Fruit fly (Drosophila melanogaster): ENCODE data around the gene CG31954.

The CG31954 gene

DNA sequence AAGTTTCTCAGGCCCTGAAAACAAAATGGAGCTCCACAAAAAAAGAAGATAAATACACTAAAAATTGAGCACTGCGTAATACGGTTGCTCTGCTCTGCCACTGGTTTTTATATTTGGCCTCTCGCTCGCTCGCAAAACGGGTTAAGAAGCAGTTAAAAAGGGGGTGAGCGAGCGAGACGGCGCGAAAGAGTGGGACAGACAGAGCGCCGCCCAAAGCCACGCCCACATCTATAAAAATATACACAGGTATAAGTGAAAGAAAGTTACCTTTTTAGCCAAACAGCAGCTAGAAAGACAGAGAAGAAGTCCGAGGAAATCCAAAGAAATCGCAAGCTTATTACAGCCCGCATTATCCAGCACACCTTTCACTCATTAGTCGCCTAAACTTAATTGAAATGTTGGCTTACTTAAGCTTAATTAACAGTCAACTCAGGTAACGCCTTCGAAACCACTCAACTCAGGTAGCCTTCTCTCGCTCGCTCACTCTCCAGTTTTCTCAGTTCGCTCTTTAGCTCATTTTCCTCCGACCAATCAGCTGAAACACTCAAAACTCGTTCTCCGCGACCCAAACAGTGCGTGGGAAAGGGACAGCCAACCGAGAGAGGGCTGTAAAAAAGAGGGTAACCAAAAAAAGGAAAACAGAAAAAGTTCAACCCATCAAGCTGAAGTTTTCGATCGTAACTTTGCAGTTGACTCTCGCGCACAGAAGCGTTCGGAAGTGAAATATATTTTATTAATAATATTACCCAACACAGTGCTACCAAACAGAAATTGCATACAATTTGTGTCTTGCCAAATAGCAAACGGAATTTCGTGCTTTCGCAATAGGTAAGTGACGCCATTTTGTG is 28.9 kb upstream of the CG31954 start, which contains the start of gene drm (continued):
- TF ChIP-seq pnt (GFP tag; optimal IDR thresholded peaks at IDR 0.05) (no peak), Adf1 (GFP tag; IDR thresholded peaks at IDR 0.05) (peak; percentile 65), CG15073 (GFP tag; optimal IDR thresholded peaks at IDR 0.05) (no peak), vnd (GFP tag; IDR thresholded peaks at IDR 0.05; ENCODE audit: partially characterized antibody) (no peak), CoRest (tag; optimal IDR thresholded peaks at IDR 0.05) (peak; percentile 14), Eip74EF (GFP tag; optimal IDR thresholded peaks at IDR 0.05) (no peak), hkb (optimal IDR thresholded peaks at IDR 0.05) (peak; percentile 6), hkb (GFP tag; IDR thresholded peaks at IDR 0.05) (no peak), CG4360 (GFP tag; IDR thresholded peaks at IDR 0.05) (peak; percentile 12; the same call in 1 of the 2 replicates), cad (GFP tag; optimal IDR thresholded peaks at IDR 0.05) (peak; percentile 34), abd-A (tag; optimal IDR thresholded peaks at IDR 0.05) (peak; percentile 38), Stat92E (GFP tag; optimal IDR thresholded peaks at IDR 0.05) (no peak), CG7987 (GFP tag; optimal IDR thresholded peaks at IDR 0.05) (no peak), vvl (GFP tag; IDR thresholded peaks at IDR 0.05) (peak; percentile 67), ab (GFP tag; optimal IDR thresholded peaks at IDR 0.05) (no peak), CG32772 (GFP tag; IDR thresholded peaks at IDR 0.05) (peak; percentile 8; the same call in 1 of the 2 replicates)

DNA sequence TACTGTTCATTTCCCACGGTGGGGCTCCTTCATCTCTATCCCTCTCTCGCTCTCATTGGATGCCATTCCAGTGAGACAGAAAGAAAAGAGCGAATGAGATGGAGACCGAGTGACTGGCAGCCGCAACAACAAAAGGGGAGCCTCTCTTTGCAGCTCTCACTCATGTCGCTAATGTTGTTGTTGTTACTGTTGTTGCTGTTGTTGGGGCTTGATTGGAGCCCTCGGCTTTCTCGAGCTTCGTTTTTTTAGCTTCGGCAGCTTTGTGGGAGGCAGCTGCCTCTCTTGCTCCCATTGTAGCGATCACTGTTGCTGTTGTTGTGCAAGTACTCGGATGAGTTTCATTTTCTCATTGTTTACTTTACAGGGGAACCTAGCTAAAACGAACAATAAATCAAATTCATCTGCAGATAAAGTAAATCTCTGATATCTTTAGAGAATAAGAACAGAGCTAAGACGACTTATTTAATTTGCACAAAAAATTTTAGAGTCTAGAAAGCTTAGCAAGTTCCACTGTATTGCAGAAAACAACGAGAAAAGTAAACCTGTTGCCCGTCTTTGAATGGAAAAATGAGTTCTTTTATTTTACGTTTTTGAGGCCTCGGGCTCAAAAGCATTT is 24.4 kb upstream of the CG31954 start:
- TF ChIP-seq CG11456 (GFP tag; IDR thresholded peaks at IDR 0.05): peak; percentile 11; the same call in 1 of the 3 replicates
- no peak for TF ChIP-seq odd (GFP tag; optimal IDR thresholded peaks at IDR 0.05)
- no peak for TF ChIP-seq aop (GFP tag; IDR thresholded peaks at IDR 0.05)
- peak; percentile 74; the same call in 2 of the 3 replicates for TF ChIP-seq zfh1 (GFP tag; IDR thresholded peaks at IDR 0.05)
- no peak for TF ChIP-seq sna (GFP tag; IDR thresholded peaks at IDR 0.05; ENCODE audit: partially characterized antibody)
- no peak for TF ChIP-seq CG3065 (GFP tag; optimal IDR thresholded peaks at IDR 0.05)
- TF ChIP-seq pan (optimal IDR thresholded peaks at IDR 0.05): no peak
- peak in 1 of 2 experiments; percentile 58 for TF ChIP-seq pan (GFP tag; optimal IDR thresholded peaks at IDR 0.05 in 1 of 2, IDR thresholded peaks at IDR 0.05 in 1 of 2)
- 0 out of 3 replicates have a peak, but pooled peaks have one; percentile 13 for TF ChIP-seq zen2 (GFP tag; IDR thresholded peaks at IDR 0.05; ENCODE audit: partially characterized antibody)
- peak; percentile 50 for TF ChIP-seq CG12942 (GFP tag; optimal IDR thresholded peaks at IDR 0.05)
- no peak for TF ChIP-seq sug (tag; optimal IDR thresholded peaks at IDR 0.05)
- TF ChIP-seq pfk (GFP tag; optimal IDR thresholded peaks at IDR 0.05): no peak
- peak; percentile 32 for TF ChIP-seq bab2 (GFP tag; optimal IDR thresholded peaks at IDR 0.05)
- TF ChIP-seq zf30C (GFP tag; optimal IDR thresholded peaks at IDR 0.05): no peak
- TF ChIP-seq mld (GFP tag; IDR thresholded peaks at IDR 0.05; ENCODE audit: partially characterized antibody): no peak
- TF ChIP-seq CG2712 (tag; optimal IDR thresholded peaks at IDR 0.05): peak; percentile 72
- TF ChIP-seq CG14050 (GFP tag; IDR thresholded peaks at IDR 0.05): peak; percentile 28; the same call in 1 of the 3 replicates
- no peak for TF ChIP-seq C15 (GFP tag; IDR thresholded peaks at IDR 0.05)
- peak; percentile 46 for TF ChIP-seq mam (GFP tag; optimal IDR thresholded peaks at IDR 0.05)
- no peak for TF ChIP-seq HHEX (GFP tag; optimal IDR thresholded peaks at IDR 0.05)
- no peak for TF ChIP-seq p53 (GFP tag; optimal IDR thresholded peaks at IDR 0.05)
- TF ChIP-seq exex (tag; optimal IDR thresholded peaks at IDR 0.05): no peak
- peak; percentile 91 for TF ChIP-seq z (GFP tag; IDR thresholded peaks at IDR 0.05)
- peak; percentile 16 for TF ChIP-seq CG18476 (GFP tag; optimal IDR thresholded peaks at IDR 0.05)
- TF ChIP-seq Aef1 (GFP tag; IDR thresholded peaks at IDR 0.05): peak; percentile 58; the same call in 2 of the 3 replicates
- TF ChIP-seq Pdp1 (GFP tag; optimal IDR thresholded peaks at IDR 0.05): peak; percentile 44 to 51
- TF ChIP-seq bsh (GFP tag; optimal IDR thresholded peaks at IDR 0.05): peak; percentile 72 to 74
- TF ChIP-seq CG16815 (GFP tag; optimal IDR thresholded peaks at IDR 0.05): no peak
- TF ChIP-seq H15 (GFP tag; IDR thresholded peaks at IDR 0.05): peak; percentile 49; the same call in 2 of the 3 replicates
- TF ChIP-seq Kr (GFP tag; optimal IDR thresholded peaks at IDR 0.05): no peak
- TF ChIP-seq Mrtf (GFP tag; IDR thresholded peaks at IDR 0.05): 0 out of 3 replicates have a peak, but pooled peaks have one; percentile 15
